Worm (Caenorhabditis elegans) whole organism, L1 larva: ENCODE measurements around the gene Y70G10A.4.

Experiments used
- F16B12.6 ChIP-seq: fragments of 150-350 bp; optimal IDR thresholded peaks from 2 replicates; lab custom pipeline; 2014; ENCODE audit warnings: missing biosample characterization, missing genetic modification characterization
- aly-2 ChIP-seq: fragments of 150-350 bp; optimal IDR thresholded peaks from 2 replicates; lab custom pipeline; 2014; ENCODE audit warnings: missing biosample characterization, missing genetic modification characterization
- ama-1 ChIP-seq: fragments of 150-350 bp; optimal IDR thresholded peaks from 2 replicates; lab custom pipeline; 2014
- blmp-1 ChIP-seq: fragments of 150-350 bp; optimal IDR thresholded peaks from 2 replicates; lab custom pipeline; 2014; ENCODE audit warnings: missing biosample characterization, missing genetic modification characterization
- ceh-63 ChIP-seq: fragments of 200-800 bp; sonication (Bioruptor generic); optimal IDR thresholded peaks from 2 replicates; lab custom pipeline; 2018; ENCODE audit warnings: mild to moderate bottlenecking, missing genetic modification characterization, missing compliant biosample characterization
- ceh-82 ChIP-seq, 3 experiments: fragments of 150-350 bp in 1 of 3; sonication (generic microtip) in 2 of 3; optimal IDR thresholded peaks; 2 replicates each; lab custom pipeline; 2014 to 2017; ENCODE audit warnings: missing biosample characterization in 3 of 3, missing genetic modification characterization in 3 of 3
- ceh-90 ChIP-seq: sonication (generic microtip); optimal IDR thresholded peaks from 2 replicates; lab custom pipeline; 2016; ENCODE audit warnings: missing genetic modification characterization, missing compliant biosample characterization
- ces-1 ChIP-seq: fragments of 150-350 bp; optimal IDR thresholded peaks from 2 replicates; lab custom pipeline; 2014; ENCODE audit warnings: missing biosample characterization, missing genetic modification reagents, missing genetic modification characterization
- dpl-1 ChIP-seq, 3 experiments: fragments of 150-350 bp in 2 of 3; sonication (generic microtip) in 1 of 3; optimal IDR thresholded peaks; 2 replicates each; lab custom pipeline; 2014 to 2017; ENCODE audit warnings: missing biosample characterization in 3 of 3, missing genetic modification characterization in 3 of 3, missing genetic modification reagents in 3 of 3
- dsc-1 ChIP-seq: sonication (generic microtip); optimal IDR thresholded peaks from 2 replicates; lab custom pipeline; 2016; ENCODE audit warnings: mild to moderate bottlenecking, missing genetic modification characterization, missing compliant biosample characterization
- efl-1 ChIP-seq, 4 experiments: fragments of 150-350 bp; optimal IDR thresholded peaks in 3 of 4; peaks in 1 of 4; 1 replicate in 1 of 4; 2 replicates in 3 of 4; lab custom pipeline; 2014; ENCODE audit warnings: missing biosample characterization in 2 of 4, missing genetic modification characterization in 2 of 4, missing genetic modification reagents in 2 of 4
- efl-3 ChIP-seq: fragments of 200-800 bp; sonication (Bioruptor generic); optimal IDR thresholded peaks from 2 replicates; lab custom pipeline; 2018; ENCODE audit warnings: mild to moderate bottlenecking, missing genetic modification characterization, missing compliant biosample characterization
- egl-13 ChIP-seq: sonication (generic microtip); optimal IDR thresholded peaks from 2 replicates; lab custom pipeline; 2016; ENCODE audit warnings: missing genotype, missing genetic modification reagents, missing genetic modification characterization, missing compliant biosample characterization
- elt-3 ChIP-seq, 6 experiments: fragments of 150-350 bp in 1 of 6; sonication (generic microtip); optimal IDR thresholded peaks; 2 replicates each; lab custom pipeline; 2017 to 2018; ENCODE audit warnings: missing biosample characterization in 6 of 6, missing genetic modification characterization in 6 of 6, inconsistent platforms in 1 of 6
- fkh-10 ChIP-seq: sonication (generic microtip); optimal IDR thresholded peaks from 2 replicates; lab custom pipeline; 2017; ENCODE audit warnings: missing biosample characterization, missing genetic modification reagents, missing genetic modification characterization
- fkh-4 ChIP-seq: sonication (generic microtip); optimal IDR thresholded peaks from 2 replicates; lab custom pipeline; 2016; ENCODE audit warnings: missing compliant biosample characterization, missing genetic modification characterization, borderline replicate concordance
- fkh-8 ChIP-seq: sonication (generic microtip); optimal IDR thresholded peaks from 2 replicates; lab custom pipeline; 2016; ENCODE audit warnings: mild to moderate bottlenecking, missing genetic modification characterization, missing compliant biosample characterization
- grh-1 ChIP-seq: fragments of 200-800 bp; sonication (Bioruptor generic); IDR thresholded peaks from 2 replicates; pipeline ENCODE4 v1.3.6; 2022; ENCODE audit warnings: missing genetic modification reagents, missing genetic modification characterization, missing compliant biosample characterization
- hlh-4 ChIP-seq: sonication (generic microtip); optimal IDR thresholded peaks from 2 replicates; lab custom pipeline; 2016; ENCODE audit warnings: mild to moderate bottlenecking, missing genetic modification characterization, missing compliant biosample characterization
- hpl-2 ChIP-seq: fragments of 150-350 bp; optimal IDR thresholded peaks from 2 replicates; lab custom pipeline; 2014; ENCODE audit warnings: missing biosample characterization, missing genetic modification reagents, missing genetic modification characterization
- irx-1 ChIP-seq: sonication (generic microtip); optimal IDR thresholded peaks from 2 replicates; lab custom pipeline; 2016; ENCODE audit warnings: missing genetic modification characterization, missing compliant biosample characterization
- lin-14 ChIP-seq: fragments of 200-800 bp; sonication (Bioruptor generic); optimal IDR thresholded peaks from 2 replicates; lab custom pipeline; 2018; ENCODE audit warnings: mild to moderate bottlenecking, missing genetic modification characterization, moderate library complexity, missing compliant biosample characterization
- lin-39 ChIP-seq: fragments of 150-350 bp; optimal IDR thresholded peaks from 2 replicates; lab custom pipeline; 2014; ENCODE audit warnings: missing biosample characterization, missing genetic modification reagents, missing genetic modification characterization
- lir-3 ChIP-seq: sonication (generic microtip); optimal IDR thresholded peaks from 2 replicates; lab custom pipeline; 2016; ENCODE audit warnings: mild to moderate bottlenecking, missing genetic modification characterization, moderate library complexity, missing compliant biosample characterization; ENCODE audit not compliant: poor library complexity
- lsy-2 ChIP-seq, 2 experiments: fragments of 150-350 bp; optimal IDR thresholded peaks; 2 replicates each; lab custom pipeline; 2014; ENCODE audit warnings: missing biosample characterization in 2 of 2, missing genetic modification characterization in 2 of 2
- mab-9 ChIP-seq: fragments of 200-800 bp; sonication (Bioruptor generic); IDR thresholded peaks from 2 replicates; pipeline ENCODE4 v1.3.6; 2022; ENCODE audit warnings: missing genetic modification reagents, missing genetic modification characterization, missing compliant biosample characterization
- mef-2 ChIP-seq: fragments of 150-350 bp; optimal IDR thresholded peaks from 2 replicates; lab custom pipeline; 2014; ENCODE audit warnings: missing biosample characterization, missing genetic modification characterization
- mep-1 ChIP-seq: fragments of 150-350 bp; optimal IDR thresholded peaks from 2 replicates; lab custom pipeline; 2014; ENCODE audit warnings: missing biosample characterization, missing genetic modification characterization
- nhr-12 ChIP-seq: sonication (generic microtip); optimal IDR thresholded peaks from 2 replicates; lab custom pipeline; 2017; ENCODE audit warnings: missing biosample characterization, missing genetic modification characterization
- nhr-19 ChIP-seq: fragments of 200-800 bp; sonication (Bioruptor generic); conservative IDR thresholded peaks from 2 replicates; pipeline ENCODE4 v1.3.6; 2022; ENCODE audit warnings: missing genetic modification characterization, missing compliant biosample characterization
- nhr-28 ChIP-seq: fragments of 150-350 bp; optimal IDR thresholded peaks from 2 replicates; lab custom pipeline; 2014; ENCODE audit warnings: missing biosample characterization, missing genetic modification characterization
- nhr-76 ChIP-seq: sonication (generic microtip); optimal IDR thresholded peaks from 2 replicates; lab custom pipeline; 2017; ENCODE audit warnings: missing biosample characterization, missing genetic modification characterization
- nhr-77 ChIP-seq: fragments of 150-350 bp; optimal IDR thresholded peaks from 2 replicates; lab custom pipeline; 2014; ENCODE audit warnings: missing biosample characterization, missing genetic modification characterization
- nhr-84 ChIP-seq: sonication (generic microtip); optimal IDR thresholded peaks from 2 replicates; lab custom pipeline; 2017; ENCODE audit warnings: missing biosample characterization, missing genetic modification characterization
- nhr-85 ChIP-seq: sonication (generic microtip); peaks from one replicate; lab custom pipeline; 2016; ENCODE audit warnings: missing genetic modification characterization, inconsistent platforms, missing compliant biosample characterization
- pqm-1 ChIP-seq: sonication (generic microtip); optimal IDR thresholded peaks from 3 replicates; lab custom pipeline; 2017; ENCODE audit warnings: missing biosample characterization, missing genetic modification characterization
- rnt-1 ChIP-seq: sonication (generic microtip); optimal IDR thresholded peaks from 2 replicates; lab custom pipeline; 2016; ENCODE audit warnings: mild to moderate bottlenecking, missing genetic modification characterization, moderate library complexity, missing compliant biosample characterization
- snpc-4 ChIP-seq: fragments of 150-350 bp; optimal IDR thresholded peaks from 2 replicates; lab custom pipeline; 2014; ENCODE audit warnings: missing biosample characterization, missing genetic modification characterization
- sptf-1 ChIP-seq: fragments of 150-350 bp; optimal IDR thresholded peaks from 2 replicates; lab custom pipeline; 2014; ENCODE audit warnings: missing biosample characterization, missing genetic modification characterization
- swsn-7 ChIP-seq: sonication (generic microtip); optimal IDR thresholded peaks from 2 replicates; lab custom pipeline; 2016; ENCODE audit warnings: missing genetic modification characterization, missing compliant biosample characterization
- unc-130 ChIP-seq: fragments of 150-350 bp; optimal IDR thresholded peaks from 2 replicates; lab custom pipeline; 2017; ENCODE audit warnings: missing biosample characterization, missing genetic modification characterization, inconsistent platforms
- unc-30 ChIP-seq: sonication (generic microtip); optimal IDR thresholded peaks from 2 replicates; lab custom pipeline; 2017; ENCODE audit warnings: missing biosample characterization, missing genetic modification characterization
- unc-62 ChIP-seq: fragments of 150-350 bp; optimal IDR thresholded peaks from 2 replicates; lab custom pipeline; 2014; ENCODE audit warnings: missing biosample characterization, missing genetic modification reagents, missing genetic modification characterization
- vab-15 ChIP-seq: sonication (generic microtip); optimal IDR thresholded peaks from 2 replicates; lab custom pipeline; 2017; ENCODE audit warnings: missing genotype, mild to moderate bottlenecking, missing genetic modification characterization, missing compliant biosample characterization
- xbp-1 ChIP-seq: sonication (generic microtip); optimal IDR thresholded peaks from 2 replicates; lab custom pipeline; 2016; ENCODE audit warnings: missing genetic modification characterization, missing compliant biosample characterization

Gene Y70G10A.4

DNA sequence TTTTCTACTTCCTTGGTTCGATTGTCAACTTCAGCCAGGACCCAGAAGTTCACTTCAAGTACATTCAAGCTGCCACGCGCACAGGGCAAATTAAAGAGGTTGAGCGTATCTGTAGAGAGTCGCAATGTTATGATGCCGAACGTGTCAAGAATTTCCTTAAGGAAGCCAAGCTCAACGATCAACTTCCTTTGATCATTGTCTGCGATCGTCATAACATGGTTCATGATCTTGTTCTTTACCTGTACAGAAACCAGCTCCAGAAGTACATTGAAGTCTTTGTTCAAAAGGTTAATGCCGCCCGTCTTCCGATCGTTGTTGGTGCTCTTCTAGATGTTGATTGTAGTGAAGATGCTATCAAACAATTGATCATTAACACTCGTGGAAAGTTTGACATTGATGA is 15.6 kb upstream of the Y70G10A.4 start:
- TF ChIP-seq irx-1 (no peak), aly-2 (tag; lab: Kevin White, UChicago) (no peak), ces-1 (GFP tag; lab: Kevin White, UChicago) (no peak), lin-14 (GFP tag; lab: Kevin White, UChicago) (no peak), efl-1 (optimal IDR thresholded peaks at IDR 0.05; lab: Kevin White, UChicago) (no peak), efl-1 (GFP tag; optimal IDR thresholded peaks at IDR 0.05 in 1 of 2; lab: Kevin White, UChicago) (peak in 1 of 2 experiments; percentile 82)

DNA sequence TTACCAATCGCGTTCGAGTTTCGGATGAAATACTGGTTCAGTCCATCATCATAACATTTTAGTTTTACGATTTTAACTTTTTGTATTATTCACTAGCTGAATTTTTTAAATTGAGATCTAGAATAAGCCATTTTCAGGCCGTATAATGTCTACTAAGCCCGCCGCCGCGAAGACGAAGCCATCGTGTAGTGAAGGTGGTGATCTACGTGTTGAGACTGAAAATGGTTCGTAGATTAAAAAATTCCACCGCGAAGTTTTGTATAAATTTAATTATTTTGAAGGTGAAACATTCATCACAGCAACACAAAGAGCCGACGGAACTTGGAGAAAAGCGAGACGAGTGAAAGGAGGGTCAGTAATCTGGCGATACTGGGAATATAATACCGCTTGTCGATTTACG is 12.3 kb upstream of the Y70G10A.4 start, which contains the start of gene T20G5.9:
Gene T20G5.9, plus strand, starts transcription at position 138 of the 400 bp plus-strand sequence.
- TF ChIP-seq ama-1 (lab: Kevin White, UChicago) (peak; percentile 19), ceh-63 (no peak)
- TF ChIP-seq, all 84 proteins: peak for 1

DNA sequence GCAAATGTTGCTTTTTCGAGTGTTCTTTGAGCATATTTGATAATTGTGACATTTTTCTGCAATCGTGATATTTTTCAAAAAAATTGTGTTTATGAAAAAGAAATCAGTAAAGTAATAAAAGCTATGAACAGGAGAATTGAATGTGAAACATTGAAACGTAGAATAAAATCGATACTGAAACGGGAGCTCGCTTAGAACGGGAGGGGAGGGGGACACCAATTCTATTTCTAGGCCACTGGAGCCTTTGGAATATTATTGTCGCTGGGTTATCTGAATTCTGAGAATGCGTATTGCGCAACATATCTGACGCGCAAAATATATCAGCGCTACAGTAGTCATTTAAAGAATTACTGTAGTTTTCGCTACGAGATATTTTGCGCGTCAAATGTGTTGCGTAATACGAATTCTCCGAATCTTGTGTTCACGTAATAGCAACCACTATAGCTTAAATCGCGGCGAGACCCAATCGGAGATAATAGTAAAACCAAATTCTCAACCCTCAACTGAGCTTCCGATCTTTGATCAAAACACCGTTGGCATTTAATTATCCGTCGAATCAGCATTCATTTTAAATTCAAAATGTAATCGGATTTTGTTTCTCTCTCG is 10.0 kb upstream of the Y70G10A.4 start, which contains the start of the genes blos-1 and best-18:
Gene blos-1, minus strand, starts transcription at position 58 of the 606 bp plus-strand sequence.
Gene best-18, plus strand, starts transcription at position 508 of the 606 bp plus-strand sequence.
- TF ChIP-seq nhr-12 (tag; lab: Kevin White, UChicago) (no peak), snpc-4 (tag; lab: Kevin White, UChicago) (no peak), nhr-19 (no peak), lin-39 (tag; lab: Kevin White, UChicago) (no peak), ceh-82 (tag; optimal IDR thresholded peaks at IDR 0.05; lab: Kevin White, UChicago) (no peak), vab-15 (no peak), grh-1 (GFP tag; lab: Robert Waterston, UW) (no peak), nhr-28 (tag; lab: Kevin White, UChicago) (no peak), ama-1 (lab: Kevin White, UChicago) (no peak), swsn-7 (tag; lab: Kevin White, UChicago) (no peak), nhr-76 (tag; lab: Kevin White, UChicago) (no peak), mep-1 (tag; lab: Kevin White, UChicago) (no peak), elt-3 (tag; optimal IDR thresholded peaks at IDR 0.05; lab: Kevin White, UChicago) (no peak), lin-14 (GFP tag; lab: Kevin White, UChicago) (no peak), xbp-1 (tag; lab: Kevin White, UChicago) (no peak), fkh-8 (tag; lab: Kevin White, UChicago) (no peak), nhr-84 (no peak), ceh-63 (no peak)

DNA sequence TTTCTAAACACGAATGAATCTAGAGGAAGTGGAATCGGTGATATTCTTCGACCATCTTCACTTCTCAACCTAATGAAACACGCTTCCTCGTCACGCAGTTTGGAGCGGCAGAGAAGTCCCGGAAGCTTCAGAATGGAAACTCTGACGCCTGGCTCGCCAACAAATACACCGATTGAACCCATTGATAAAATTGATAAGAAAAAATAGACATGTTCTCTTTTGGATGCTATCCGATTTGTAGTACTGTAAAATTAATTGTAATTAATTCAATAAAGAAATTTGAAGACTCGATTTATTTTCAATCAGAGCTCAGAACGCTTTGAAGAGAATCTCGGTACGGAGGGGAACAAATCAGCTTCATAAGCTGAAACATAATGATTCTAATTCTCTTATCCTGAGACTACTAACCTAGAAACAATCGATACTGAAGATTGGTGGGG is 7.4 kb upstream of the Y70G10A.4 start:
- TF ChIP-seq F16B12.6 (tag; lab: Kevin White, UChicago) (no peak), hpl-2 (GFP tag; lab: Kevin White, UChicago) (peak; percentile 46), xbp-1 (tag; lab: Kevin White, UChicago) (peak; percentile 48), lin-39 (tag; lab: Kevin White, UChicago) (no peak), egl-13 (tag; lab: Kevin White, UChicago) (no peak), hlh-4 (tag; lab: Kevin White, UChicago) (no peak), ces-1 (GFP tag; lab: Kevin White, UChicago) (no peak), fkh-4 (tag; lab: Kevin White, UChicago) (no peak), vab-15 (no peak), nhr-85 (tag; lab: Kevin White, UChicago) (peak; percentile 4), pqm-1 (tag; lab: Kevin White, UChicago) (no peak), ceh-82 (tag; optimal IDR thresholded peaks at IDR 0.05; lab: Kevin White, UChicago) (no peak), lin-14 (GFP tag; lab: Kevin White, UChicago) (peak; percentile 24), blmp-1 (tag; lab: Kevin White, UChicago) (no peak), mab-9 (no peak), dpl-1 (GFP tag; optimal IDR thresholded peaks at IDR 0.05; lab: Kevin White, UChicago) (no peak), dsc-1 (tag; lab: Kevin White, UChicago) (peak; percentile 10), unc-130 (tag; lab: Kevin White, UChicago) (no peak), lsy-2 (tag; optimal IDR thresholded peaks at IDR 0.05; lab: Kevin White, UChicago) (peak; percentile 5 to 34), unc-30 (no peak), nhr-77 (tag; lab: Kevin White, UChicago) (no peak), unc-62 (GFP tag; lab: Kevin White, UChicago) (no peak), fkh-10 (GFP tag; lab: Kevin White, UChicago) (no peak), nhr-12 (tag; lab: Kevin White, UChicago) (no peak), sptf-1 (tag; lab: Kevin White, UChicago) (no peak), efl-3 (GFP tag; lab: Kevin White, UChicago) (no peak), rnt-1 (tag; lab: Kevin White, UChicago) (peak; percentile 48), ceh-90 (tag; lab: Kevin White, UChicago) (no peak), lir-3 (tag; lab: Kevin White, UChicago) (peak; percentile 3), mef-2 (tag; lab: Kevin White, UChicago) (no peak), swsn-7 (tag; lab: Kevin White, UChicago) (peak; percentile 28), mep-1 (tag; lab: Kevin White, UChicago) (no peak)
